Fruit fly (Drosophila melanogaster) whole organism: ENCODE results near the gene daed.

Source experiments
- CG8478 ChIP-seq: fragments of >200 bp; optimal IDR thresholded peaks from 2 replicates; lab custom pipeline; 2018; ENCODE audit warnings: inconsistent platforms
- Dll ChIP-seq: fragments of >200 bp; optimal IDR thresholded peaks from 2 replicates; lab custom pipeline; 2017
- EcR ChIP-seq, 2 experiments: fragments of >200 bp; optimal IDR thresholded peaks; 2 replicates each; lab custom pipeline; 2017; ENCODE audit warnings: missing biosample characterization in 2 of 2, missing genetic modification characterization in 2 of 2, missing genetic modification reagents in 2 of 2
- pan ChIP-seq: fragments of >200 bp; optimal IDR thresholded peaks from 2 replicates; lab custom pipeline; 2017
- psq ChIP-seq: fragments of >200 bp; optimal IDR thresholded peaks from 2 replicates; lab custom pipeline; 2017
- usp ChIP-seq: fragments of >200 bp; optimal IDR thresholded peaks from 2 replicates; lab custom pipeline; 2017; ENCODE audit warnings: missing biosample characterization, missing genetic modification characterization, mixed read lengths

daed gene

DNA sequence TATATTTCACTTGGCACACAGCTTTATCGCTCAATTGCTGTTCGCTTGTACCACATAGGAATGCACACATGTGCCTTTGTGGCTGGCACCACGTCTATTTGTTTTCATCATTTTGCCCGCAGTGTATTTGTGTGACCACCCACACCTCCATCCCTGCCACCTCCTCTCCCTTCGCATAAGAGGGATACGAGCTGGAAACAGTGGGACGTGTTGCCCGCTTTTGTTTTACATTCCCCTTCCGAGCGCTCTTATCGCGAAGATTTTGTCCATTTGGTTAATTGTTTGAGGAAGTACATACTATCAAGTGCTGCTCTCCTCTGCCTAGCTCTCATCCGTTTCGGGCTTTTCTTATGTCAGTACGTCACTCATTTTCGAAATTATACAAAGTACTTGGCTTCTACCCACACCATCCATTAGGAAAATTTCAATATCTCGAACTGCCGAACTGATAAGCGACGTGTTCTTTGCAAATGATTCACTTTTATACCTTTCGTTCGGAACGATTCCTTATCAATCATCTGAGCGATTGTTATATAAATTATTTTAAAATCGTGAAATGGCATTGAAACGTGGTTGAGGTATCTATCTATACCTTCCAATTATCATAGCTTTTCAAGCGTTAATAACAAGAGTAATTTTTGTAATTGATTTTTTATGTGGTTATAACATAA is 12.2 kb upstream of the daed start:
- TF ChIP-seq usp (GFP tag; lab: Kevin White, UChicago): no peak

DNA sequence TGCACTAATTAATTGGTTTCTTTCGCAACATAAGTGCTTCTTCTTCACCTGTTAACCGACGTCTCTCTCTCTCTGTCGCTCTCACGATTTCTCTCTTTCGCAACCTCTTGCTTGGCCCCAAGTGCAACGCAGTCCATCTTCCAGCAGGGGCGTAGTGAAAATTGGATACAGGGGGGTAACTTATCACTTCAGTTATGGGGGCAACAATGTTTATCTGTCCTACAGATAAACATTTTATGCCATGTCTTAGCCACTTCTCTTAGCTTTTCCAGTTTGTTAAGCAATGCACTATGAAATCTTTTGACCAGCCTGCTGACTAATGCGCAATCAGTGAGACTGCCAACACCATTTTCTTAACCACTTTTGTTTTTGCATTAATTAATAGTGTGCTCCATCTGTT is 11.2 kb upstream of the daed start:
- TF ChIP-seq usp (GFP tag; lab: Kevin White, UChicago): no peak
- TF ChIP-seq EcR (GFP tag; optimal IDR thresholded peaks at IDR 0.05; lab: Kevin White, UChicago): no peak
- no peak for TF ChIP-seq pan
- TF ChIP-seq Dll (lab: Kevin White, UChicago): no peak
- TF ChIP-seq psq: no peak
- no peak for TF ChIP-seq CG8478 (lab: Kevin White, UChicago)

DNA sequence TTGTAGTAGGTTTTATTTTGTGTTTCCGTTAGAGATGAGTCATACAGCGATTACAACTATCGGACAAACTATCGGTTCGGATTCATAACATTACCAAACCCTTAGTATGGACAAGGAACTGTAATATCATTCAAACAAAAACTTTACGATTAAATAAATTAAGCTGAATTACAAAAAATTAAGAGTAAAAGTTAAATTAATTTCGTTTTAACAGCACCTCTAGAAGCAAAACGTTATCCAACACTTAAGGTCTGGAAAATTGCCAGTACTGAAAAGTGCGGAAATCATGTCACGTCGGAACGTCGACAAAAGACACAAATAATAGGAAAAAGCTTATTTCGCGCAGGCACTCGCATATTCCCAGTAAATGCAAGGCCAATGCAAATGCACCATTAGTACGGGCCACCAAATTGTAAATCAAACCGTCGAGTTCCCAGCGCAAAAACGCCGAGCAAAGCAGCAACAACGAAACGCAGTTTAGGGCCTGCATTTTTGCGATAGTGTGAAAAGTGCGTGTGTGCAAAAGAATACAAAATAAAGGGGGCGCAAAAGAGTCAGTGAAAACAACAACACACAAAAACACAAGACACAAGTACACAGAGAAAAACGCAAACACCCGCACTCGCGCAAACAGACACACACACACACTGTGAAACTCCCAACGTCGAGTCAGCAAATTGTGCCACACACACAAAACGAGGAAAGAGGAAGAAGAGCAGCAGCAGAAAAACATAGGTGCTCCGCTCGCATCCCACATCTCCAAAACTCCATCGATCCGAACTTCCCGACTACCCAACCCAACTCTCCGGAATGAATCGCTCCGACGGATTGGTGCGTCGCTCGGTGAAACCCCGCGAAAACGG is 10.4 kb upstream of the daed start, which contains the start of the genes CG15387 and sau:
TSS of gene CG15387 (minus strand) at position 36 of the 863 bp plus-strand sequence.
TSS of gene sau (plus strand) at position 84 of the 863 bp plus-strand sequence.
- no peak for TF ChIP-seq usp (GFP tag; lab: Kevin White, UChicago)

DNA sequence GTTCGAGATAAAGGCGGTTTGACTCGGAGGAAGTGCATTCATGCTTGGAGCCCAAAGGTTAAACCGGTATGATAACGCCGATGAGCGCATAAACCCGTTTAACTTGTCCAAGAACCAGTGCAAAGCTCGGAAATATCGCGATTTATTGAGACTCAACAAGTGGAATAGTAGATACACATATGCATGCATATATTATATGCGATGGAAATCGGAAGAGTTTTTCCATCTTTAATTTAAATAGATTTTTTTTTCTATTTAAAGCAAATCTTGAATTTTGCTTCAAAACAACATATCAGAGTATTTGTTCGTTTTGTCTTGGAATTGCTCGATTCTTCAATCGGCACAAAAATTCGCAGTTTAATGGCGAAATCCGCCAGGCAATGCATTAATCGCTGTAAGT is 6.3 kb upstream of the daed start:
- TF ChIP-seq Dll (lab: Kevin White, UChicago) (no peak), CG8478 (lab: Kevin White, UChicago) (no peak), pan (no peak), psq (no peak), usp (GFP tag; lab: Kevin White, UChicago) (no peak), EcR (GFP tag; optimal IDR thresholded peaks at IDR 0.05; lab: Kevin White, UChicago) (no peak)

DNA sequence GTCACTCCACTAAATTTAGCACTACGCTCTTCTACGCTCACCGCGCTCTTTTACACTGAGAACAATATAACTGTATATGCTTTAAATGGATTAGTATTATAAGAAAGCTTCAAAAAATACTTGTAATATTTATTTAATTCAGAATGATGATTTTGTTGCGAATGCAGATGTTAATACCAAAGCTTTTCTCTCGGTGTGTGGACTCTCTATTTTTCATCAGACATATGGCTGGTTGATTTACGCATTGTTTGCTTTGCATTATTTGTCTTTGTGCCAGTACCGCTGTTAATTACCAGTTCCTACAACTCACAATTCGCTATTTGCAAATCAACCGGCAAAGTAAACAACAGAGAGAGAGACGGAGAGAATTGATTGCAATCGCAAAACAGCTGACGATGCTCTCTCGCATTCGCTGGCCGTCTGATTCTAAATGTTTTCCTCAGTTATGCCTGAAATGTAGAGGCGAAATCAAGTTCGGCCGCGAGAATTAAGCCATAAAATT is 5.6 kb upstream of the daed start:
- TF ChIP-seq psq (no peak), EcR (GFP tag; optimal IDR thresholded peaks at IDR 0.05; lab: Kevin White, UChicago) (no peak)

DNA sequence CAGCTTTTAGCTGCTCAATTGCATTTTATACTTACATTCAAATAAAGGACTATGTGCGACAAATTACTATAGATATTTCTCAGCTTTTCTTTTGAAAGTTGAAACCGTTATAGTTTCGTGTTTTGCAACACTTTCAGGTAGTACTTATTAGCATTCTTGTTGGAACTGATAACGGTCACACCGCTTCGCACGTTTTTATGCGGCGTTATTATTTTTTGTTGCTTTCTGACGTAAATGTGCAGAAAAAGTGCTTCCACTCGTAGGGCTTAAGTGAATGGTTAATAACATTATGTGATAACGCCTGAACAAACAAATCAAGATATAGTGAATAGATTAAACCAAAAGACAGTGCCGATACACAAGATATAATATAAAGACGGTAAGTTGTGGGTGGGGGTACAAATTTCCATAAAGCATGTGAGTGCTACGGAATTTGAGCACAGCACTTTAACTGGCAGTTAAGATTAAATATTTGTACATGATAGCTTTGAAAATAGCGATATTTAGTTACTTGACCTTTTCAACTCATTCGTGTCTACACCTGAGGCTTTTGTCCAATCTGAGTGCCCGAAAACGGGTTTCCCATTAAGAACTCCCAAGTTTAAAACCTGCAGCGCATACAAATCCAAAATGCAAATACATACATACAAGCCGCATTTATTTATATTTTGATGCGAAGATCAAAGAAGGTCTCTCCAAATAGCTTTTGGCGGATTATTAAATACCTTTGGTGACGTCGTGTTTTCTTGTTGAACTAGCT is 4.6 kb upstream of the daed start, which contains the start of gene papi:
TSS of gene papi (plus strand) at position 176 of the 760 bp plus-strand sequence.
- TF ChIP-seq CG8478 (lab: Kevin White, UChicago): no peak
- TF ChIP-seq psq: no peak
- no peak for TF ChIP-seq EcR (GFP tag; optimal IDR thresholded peaks at IDR 0.05; lab: Kevin White, UChicago)
- no peak for TF ChIP-seq usp (GFP tag; lab: Kevin White, UChicago)
- no peak for TF ChIP-seq pan
- TF ChIP-seq Dll (lab: Kevin White, UChicago): no peak

DNA sequence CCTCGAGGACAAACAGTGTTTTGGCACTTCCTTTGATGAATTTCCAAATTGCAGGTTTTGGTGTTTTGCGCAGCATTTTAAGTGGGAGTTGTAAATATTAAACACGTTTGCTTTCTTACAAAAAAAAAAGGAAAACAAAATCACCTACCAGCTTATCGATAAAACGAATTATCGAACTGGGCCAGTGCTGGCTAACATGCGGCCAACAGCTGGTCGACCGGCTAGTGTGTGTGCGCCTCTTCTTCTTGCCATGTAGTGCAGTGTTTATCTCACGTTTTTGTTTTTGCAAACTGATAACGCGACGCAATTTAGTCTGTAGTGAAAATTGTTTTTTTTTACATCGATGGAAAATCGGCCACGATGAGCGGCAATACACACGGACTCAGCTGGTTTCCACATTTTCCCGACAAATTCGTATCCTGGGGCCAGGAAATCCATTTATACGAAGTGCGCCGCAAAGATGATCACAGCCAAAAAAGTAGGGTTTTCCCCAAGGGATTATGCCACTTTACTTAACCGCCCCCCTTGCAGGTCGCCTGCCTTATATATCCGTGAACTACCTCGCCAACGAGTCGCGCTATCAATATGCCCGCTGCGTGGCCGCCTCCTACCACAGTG is 1.1 kb upstream of the daed start, which contains the start of the genes CG15386, CG42371 and mio:
TSS of gene CG15386 (minus strand) at position 180 of the 618 bp plus-strand sequence.
TSS of gene CG42371 (minus strand) at position 180 of the 618 bp plus-strand sequence.
TSS of gene mio (plus strand) at position 224 of the 618 bp plus-strand sequence.
- TF ChIP-seq EcR (GFP tag; optimal IDR thresholded peaks at IDR 0.05; lab: Kevin White, UChicago): no peak
- TF ChIP-seq pan: no peak
- TF ChIP-seq usp (GFP tag; lab: Kevin White, UChicago): no peak
- no peak for TF ChIP-seq Dll (lab: Kevin White, UChicago)
- TF ChIP-seq psq: no peak
- TF ChIP-seq CG8478 (lab: Kevin White, UChicago): no peak

DNA sequence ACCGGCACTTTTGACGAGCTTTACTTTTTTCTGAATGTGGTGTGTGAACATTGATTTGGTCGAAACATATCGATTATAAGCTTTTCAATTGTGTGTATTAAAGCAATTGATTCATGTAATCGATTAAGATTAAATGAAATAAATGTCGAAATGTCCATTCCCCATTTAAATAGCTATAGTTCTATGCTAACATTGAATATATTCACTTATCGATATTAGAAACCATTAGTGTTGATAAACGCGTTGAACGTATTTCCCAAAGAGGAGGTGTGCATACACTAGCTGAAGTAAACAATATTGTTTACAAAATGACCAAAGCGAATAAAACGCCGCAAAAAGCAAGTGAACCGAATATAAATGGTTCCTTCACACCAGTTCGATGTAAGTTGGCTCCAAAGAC is 2.1 kb downstream of the daed start, which contains the start of the genes Uch and CG34174:
TSS of gene Uch (minus strand) at position 208 of the 400 bp plus-strand sequence.
TSS of gene CG34174 (plus strand) at position 263 of the 400 bp plus-strand sequence.
- no peak for TF ChIP-seq usp (GFP tag; lab: Kevin White, UChicago)
- no peak for TF ChIP-seq CG8478 (lab: Kevin White, UChicago)
- no peak for TF ChIP-seq Dll (lab: Kevin White, UChicago)
- TF ChIP-seq psq: no peak
- TF ChIP-seq EcR (GFP tag; optimal IDR thresholded peaks at IDR 0.05; lab: Kevin White, UChicago): no peak

DNA sequence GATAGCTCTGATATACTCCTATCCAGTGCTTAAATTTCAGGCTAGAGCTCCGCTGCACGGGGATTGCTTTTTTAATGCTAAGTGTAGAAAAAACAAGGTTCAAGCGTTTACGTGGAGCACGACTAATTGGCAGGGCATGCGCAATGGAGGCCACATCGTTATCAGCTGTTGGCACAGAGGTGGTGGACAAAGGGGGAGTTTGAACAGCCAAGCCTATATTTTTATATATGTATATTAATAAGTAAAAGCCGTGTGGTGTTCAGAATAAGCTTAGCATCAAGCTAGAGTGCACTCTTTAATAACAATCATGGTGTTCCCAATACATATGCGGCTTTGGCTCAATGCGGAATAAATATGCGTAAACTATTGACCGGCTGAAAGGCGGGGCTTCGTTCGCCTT is 3.6 kb downstream of the daed start, which contains the start of gene CG15385:
TSS of gene CG15385 (minus strand) at position 94 of the 400 bp plus-strand sequence.
- no peak for TF ChIP-seq EcR (GFP tag; optimal IDR thresholded peaks at IDR 0.05; lab: Kevin White, UChicago)
- TF ChIP-seq psq: no peak
- TF ChIP-seq pan: no peak
- TF ChIP-seq Dll (lab: Kevin White, UChicago): no peak
- TF ChIP-seq CG8478 (lab: Kevin White, UChicago): no peak
- no peak for TF ChIP-seq usp (GFP tag; lab: Kevin White, UChicago)

DNA sequence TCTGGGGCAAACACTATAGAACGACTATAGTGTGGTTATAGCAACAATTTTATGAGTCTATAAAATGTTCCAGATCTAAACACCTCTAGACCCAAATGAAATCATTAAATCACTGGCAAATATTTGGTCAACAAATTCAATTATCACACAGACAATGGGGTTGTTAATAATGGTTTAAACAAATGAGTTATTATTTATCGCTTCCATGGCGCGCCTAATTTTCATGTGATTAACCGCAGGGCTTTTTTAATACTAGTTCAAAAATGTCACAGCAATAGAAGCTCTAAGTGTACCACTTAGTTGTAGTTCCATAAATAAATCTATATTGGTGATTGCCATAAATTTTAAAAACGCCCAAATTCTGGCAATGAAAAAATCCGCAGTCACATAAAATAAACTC is 7.1 kb downstream of the daed start, which contains the start of gene CG33124:
TSS of gene CG33124 (minus strand) at position 101 of the 400 bp plus-strand sequence.
- no peak for TF ChIP-seq pan

DNA sequence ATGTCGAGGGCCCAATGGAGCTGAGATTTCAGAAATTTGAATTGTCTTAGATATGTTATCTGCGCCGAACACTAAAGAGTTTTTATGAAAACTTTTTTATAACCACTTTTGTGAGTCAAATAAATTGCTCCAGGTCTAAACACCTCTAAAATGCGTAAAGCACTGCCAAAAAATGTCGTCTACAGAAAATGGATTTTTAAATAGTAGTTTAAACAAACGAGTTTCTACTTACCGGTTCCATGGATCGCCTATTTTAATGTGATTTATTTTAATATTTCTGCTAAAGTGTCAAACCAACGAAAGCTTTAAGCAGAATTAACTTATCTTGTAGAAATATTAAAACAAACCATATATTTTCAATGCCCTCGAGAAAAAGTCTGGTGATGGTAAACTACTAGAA is 10.0 kb downstream of the daed start, which contains the start of gene CG31668:
TSS of gene CG31668 (minus strand) at position 101 of the 400 bp plus-strand sequence.
- TF ChIP-seq CG8478 (lab: Kevin White, UChicago) (no peak), psq (no peak), EcR (GFP tag; optimal IDR thresholded peaks at IDR 0.05; lab: Kevin White, UChicago) (no peak), usp (GFP tag; lab: Kevin White, UChicago) (no peak), pan (no peak), Dll (lab: Kevin White, UChicago) (no peak)
